Worm (Caenorhabditis elegans) whole organism, L1 larva: ENCODE results near the gene M7.8.

Source experiments
- C04F5.9 ChIP-seq: sonication (generic microtip); optimal IDR thresholded peaks from 2 replicates; lab custom pipeline; 2016; ENCODE audit warnings: missing genetic modification characterization, missing compliant biosample characterization
- C34B4.2 ChIP-seq: sonication (generic microtip); optimal IDR thresholded peaks from 2 replicates; lab custom pipeline; 2017; ENCODE audit warnings: mild to moderate bottlenecking, missing genetic modification characterization, missing compliant biosample characterization
- Y116A8C.19 ChIP-seq: sonication (generic microtip); optimal IDR thresholded peaks from 2 replicates; lab custom pipeline; 2016; ENCODE audit warnings: missing compliant biosample characterization, missing genetic modification characterization, borderline replicate concordance
- aha-1 ChIP-seq: fragments of 150-350 bp; optimal IDR thresholded peaks from 2 replicates; lab custom pipeline; 2014; ENCODE audit warnings: missing biosample characterization, missing genetic modification characterization
- alr-1 ChIP-seq: fragments of 200-800 bp; sonication (Bioruptor generic); optimal IDR thresholded peaks from 2 replicates; lab custom pipeline; 2018; ENCODE audit warnings: borderline replicate concordance, mild to moderate bottlenecking, missing genetic modification characterization, missing compliant biosample characterization
- ama-1 ChIP-seq: fragments of 150-350 bp; optimal IDR thresholded peaks from 2 replicates; lab custom pipeline; 2014
- ceh-82 ChIP-seq, 3 experiments: fragments of 150-350 bp in 1 of 3; sonication (generic microtip) in 2 of 3; optimal IDR thresholded peaks; 2 replicates each; lab custom pipeline; 2014 to 2017; ENCODE audit warnings: missing biosample characterization in 3 of 3, missing genetic modification characterization in 3 of 3
- ceh-88 ChIP-seq: fragments of 200-800 bp; sonication (Bioruptor generic); IDR thresholded peaks from 2 replicates; pipeline ENCODE4 v1.3.6; 2022; ENCODE audit warnings: missing genetic modification characterization, missing compliant biosample characterization
- ceh-90 ChIP-seq: sonication (generic microtip); optimal IDR thresholded peaks from 2 replicates; lab custom pipeline; 2016; ENCODE audit warnings: missing genetic modification characterization, missing compliant biosample characterization
- dsc-1 ChIP-seq: sonication (generic microtip); optimal IDR thresholded peaks from 2 replicates; lab custom pipeline; 2016; ENCODE audit warnings: mild to moderate bottlenecking, missing genetic modification characterization, missing compliant biosample characterization
- efl-1 ChIP-seq, 4 experiments: fragments of 150-350 bp; optimal IDR thresholded peaks in 3 of 4; peaks in 1 of 4; 1 replicate in 1 of 4; 2 replicates in 3 of 4; lab custom pipeline; 2014; ENCODE audit warnings: missing biosample characterization in 2 of 4, missing genetic modification characterization in 2 of 4, missing genetic modification reagents in 2 of 4
- efl-3 ChIP-seq: fragments of 200-800 bp; sonication (Bioruptor generic); optimal IDR thresholded peaks from 2 replicates; lab custom pipeline; 2018; ENCODE audit warnings: mild to moderate bottlenecking, missing genetic modification characterization, missing compliant biosample characterization
- egl-13 ChIP-seq: sonication (generic microtip); optimal IDR thresholded peaks from 2 replicates; lab custom pipeline; 2016; ENCODE audit warnings: missing genotype, missing genetic modification reagents, missing genetic modification characterization, missing compliant biosample characterization
- egl-27 ChIP-seq, 2 experiments: fragments of 150-350 bp in 1 of 2; sonication (generic microtip); optimal IDR thresholded peaks; 3 replicates each; lab custom pipeline; 2017 to 2018; ENCODE audit warnings: missing biosample characterization in 2 of 2, missing genetic modification characterization in 2 of 2, missing genetic modification reagents in 2 of 2
- elt-2 ChIP-seq: sonication (generic microtip); optimal IDR thresholded peaks from 2 replicates; lab custom pipeline; 2016; ENCODE audit warnings: missing genetic modification characterization, mild to moderate bottlenecking, inconsistent platforms, missing compliant biosample characterization, missing genetic modification reagents
- ets-5 ChIP-seq: fragments of 200-800 bp; sonication (Bioruptor generic); IDR thresholded peaks from 2 replicates; pipeline ENCODE4 v1.3.6; 2022; ENCODE audit warnings: missing genetic modification characterization, missing compliant biosample characterization
- fkh-10 ChIP-seq: sonication (generic microtip); optimal IDR thresholded peaks from 2 replicates; lab custom pipeline; 2017; ENCODE audit warnings: missing biosample characterization, missing genetic modification reagents, missing genetic modification characterization
- fkh-4 ChIP-seq: sonication (generic microtip); optimal IDR thresholded peaks from 2 replicates; lab custom pipeline; 2016; ENCODE audit warnings: missing compliant biosample characterization, missing genetic modification characterization, borderline replicate concordance
- fos-1 ChIP-seq: fragments of 150-350 bp; optimal IDR thresholded peaks from 2 replicates; lab custom pipeline; 2014; ENCODE audit warnings: missing biosample characterization, missing genetic modification characterization
- grh-1 ChIP-seq: fragments of 200-800 bp; sonication (Bioruptor generic); IDR thresholded peaks from 2 replicates; pipeline ENCODE4 v1.3.6; 2022; ENCODE audit warnings: missing genetic modification reagents, missing genetic modification characterization, missing compliant biosample characterization
- hlh-17 ChIP-seq: fragments of 200-800 bp; sonication (Bioruptor generic); optimal IDR thresholded peaks from 2 replicates; lab custom pipeline; 2018; ENCODE audit warnings: missing genetic modification characterization, mild to moderate bottlenecking, missing compliant biosample characterization, moderate library complexity, borderline replicate concordance
- hlh-4 ChIP-seq: sonication (generic microtip); optimal IDR thresholded peaks from 2 replicates; lab custom pipeline; 2016; ENCODE audit warnings: mild to moderate bottlenecking, missing genetic modification characterization, missing compliant biosample characterization
- isw-1 ChIP-seq: fragments of 200-800 bp; sonication (Bioruptor generic); IDR thresholded peaks from 2 replicates; pipeline ENCODE4 v1.3.6; 2022; ENCODE audit warnings: missing genetic modification characterization, missing compliant biosample characterization
- lin-13 ChIP-seq: fragments of 150-350 bp; optimal IDR thresholded peaks from 2 replicates; lab custom pipeline; 2014; ENCODE audit warnings: missing biosample characterization, missing genetic modification reagents, missing genetic modification characterization
- lin-14 ChIP-seq: fragments of 200-800 bp; sonication (Bioruptor generic); optimal IDR thresholded peaks from 2 replicates; lab custom pipeline; 2018; ENCODE audit warnings: mild to moderate bottlenecking, missing genetic modification characterization, moderate library complexity, missing compliant biosample characterization
- lin-15B ChIP-seq: fragments of 150-350 bp; sonication (generic microtip); optimal IDR thresholded peaks from 3 replicates; lab custom pipeline; 2014; ENCODE audit warnings: missing biosample characterization, missing genetic modification characterization
- lir-3 ChIP-seq: sonication (generic microtip); optimal IDR thresholded peaks from 2 replicates; lab custom pipeline; 2016; ENCODE audit warnings: mild to moderate bottlenecking, missing genetic modification characterization, moderate library complexity, missing compliant biosample characterization; ENCODE audit not compliant: poor library complexity
- mab-9 ChIP-seq: fragments of 200-800 bp; sonication (Bioruptor generic); IDR thresholded peaks from 2 replicates; pipeline ENCODE4 v1.3.6; 2022; ENCODE audit warnings: missing genetic modification reagents, missing genetic modification characterization, missing compliant biosample characterization
- mdl-1 ChIP-seq, 2 experiments: fragments of 150-350 bp; optimal IDR thresholded peaks; 2 replicates each; lab custom pipeline; 2014 to 2017; ENCODE audit warnings: missing biosample characterization in 2 of 2, missing genetic modification characterization in 2 of 2, inconsistent platforms in 1 of 2
- nhr-19 ChIP-seq: fragments of 200-800 bp; sonication (Bioruptor generic); conservative IDR thresholded peaks from 2 replicates; pipeline ENCODE4 v1.3.6; 2022; ENCODE audit warnings: missing genetic modification characterization, missing compliant biosample characterization
- nhr-237 ChIP-seq: fragments of 150-350 bp; optimal IDR thresholded peaks from 2 replicates; lab custom pipeline; 2014; ENCODE audit warnings: missing biosample characterization, missing genetic modification characterization
- nhr-76 ChIP-seq: sonication (generic microtip); optimal IDR thresholded peaks from 2 replicates; lab custom pipeline; 2017; ENCODE audit warnings: missing biosample characterization, missing genetic modification characterization
- nhr-85 ChIP-seq: sonication (generic microtip); peaks from one replicate; lab custom pipeline; 2016; ENCODE audit warnings: missing genetic modification characterization, inconsistent platforms, missing compliant biosample characterization
- nhr-90 ChIP-seq: sonication (generic microtip); optimal IDR thresholded peaks from 2 replicates; lab custom pipeline; 2016; ENCODE audit warnings: mild to moderate bottlenecking, missing genetic modification characterization, missing compliant biosample characterization; ENCODE audit not compliant: poor library complexity
- pax-3 ChIP-seq: fragments of 200-800 bp; sonication (Bioruptor generic); optimal IDR thresholded peaks from 2 replicates; lab custom pipeline; 2018; ENCODE audit warnings: mild to moderate bottlenecking, missing genetic modification characterization, moderate library complexity, missing compliant biosample characterization
- pqm-1 ChIP-seq: sonication (generic microtip); optimal IDR thresholded peaks from 3 replicates; lab custom pipeline; 2017; ENCODE audit warnings: missing biosample characterization, missing genetic modification characterization
- rnt-1 ChIP-seq: sonication (generic microtip); optimal IDR thresholded peaks from 2 replicates; lab custom pipeline; 2016; ENCODE audit warnings: mild to moderate bottlenecking, missing genetic modification characterization, moderate library complexity, missing compliant biosample characterization
- skn-1 ChIP-seq: fragments of 150-350 bp; optimal IDR thresholded peaks from 2 replicates; lab custom pipeline; 2014; ENCODE audit warnings: missing biosample characterization, missing genetic modification characterization
- snu-23 ChIP-seq: sonication (generic microtip); optimal IDR thresholded peaks from 2 replicates; lab custom pipeline; 2016; ENCODE audit warnings: missing genetic modification characterization, missing compliant biosample characterization
- sptf-1 ChIP-seq: fragments of 150-350 bp; optimal IDR thresholded peaks from 2 replicates; lab custom pipeline; 2014; ENCODE audit warnings: missing biosample characterization, missing genetic modification characterization
- unc-130 ChIP-seq: fragments of 150-350 bp; optimal IDR thresholded peaks from 2 replicates; lab custom pipeline; 2017; ENCODE audit warnings: missing biosample characterization, missing genetic modification characterization, inconsistent platforms
- unc-30 ChIP-seq: sonication (generic microtip); optimal IDR thresholded peaks from 2 replicates; lab custom pipeline; 2017; ENCODE audit warnings: missing biosample characterization, missing genetic modification characterization
- unc-62 ChIP-seq: fragments of 150-350 bp; optimal IDR thresholded peaks from 2 replicates; lab custom pipeline; 2014; ENCODE audit warnings: missing biosample characterization, missing genetic modification reagents, missing genetic modification characterization
- unc-86 ChIP-seq: sonication (generic microtip); optimal IDR thresholded peaks from 2 replicates; lab custom pipeline; 2016; ENCODE audit warnings: missing genetic modification characterization, missing compliant biosample characterization
- unc-98 ChIP-seq: fragments of 200-800 bp; sonication (Bioruptor generic); IDR thresholded peaks from 2 replicates; pipeline ENCODE4 v1.3.6; 2022; ENCODE audit warnings: missing genetic modification characterization, missing compliant biosample characterization
- vab-15 ChIP-seq: sonication (generic microtip); optimal IDR thresholded peaks from 2 replicates; lab custom pipeline; 2017; ENCODE audit warnings: missing genotype, mild to moderate bottlenecking, missing genetic modification characterization, missing compliant biosample characterization
- xbp-1 ChIP-seq: sonication (generic microtip); optimal IDR thresholded peaks from 2 replicates; lab custom pipeline; 2016; ENCODE audit warnings: missing genetic modification characterization, missing compliant biosample characterization
- zip-4 ChIP-seq: fragments of 200-800 bp; sonication (Bioruptor generic); optimal IDR thresholded peaks from 2 replicates; lab custom pipeline; 2018; ENCODE audit warnings: mild to moderate bottlenecking, missing genetic modification characterization, moderate library complexity, missing compliant biosample characterization
- ztf-11 ChIP-seq, 2 experiments: sonication (generic microtip); optimal IDR thresholded peaks; 2 replicates each; lab custom pipeline; 2016 to 2017; ENCODE audit warnings: missing genetic modification characterization in 2 of 2, missing biosample characterization in 1 of 2, missing compliant biosample characterization in 1 of 2
- ztf-4 ChIP-seq: fragments of 150-350 bp; optimal IDR thresholded peaks from 2 replicates; lab custom pipeline; 2014; ENCODE audit warnings: missing biosample characterization, missing genetic modification characterization

The M7.8 gene

ce11 chrIV:11118837-11119491 is 24.1 kb upstream of the M7.8 start, which contains the start of the genes imp-2 and enpl-1:
Gene imp-2, minus strand, starts transcription at chrIV:11118887.
Gene enpl-1, plus strand, starts transcription at chrIV:11119298.
- TF ChIP-seq efl-1 (optimal IDR thresholded peaks at IDR 0.05; lab: Kevin White, UChicago) (peak; percentile 87 to 90), efl-1 (GFP tag; optimal IDR thresholded peaks at IDR 0.05 in 1 of 2; lab: Kevin White, UChicago) (peak; percentile 77 to 98), isw-1 (peak; percentile 94), pax-3 (tag; lab: Kevin White, UChicago) (peak; percentile 84), hlh-4 (no peak), fos-1 (tag; lab: Kevin White, UChicago) (peak; percentile 76), nhr-90 (tag; lab: Kevin White, UChicago) (peak; percentile 88), fkh-10 (GFP tag; lab: Kevin White, UChicago) (peak; percentile 75), hlh-17 (no peak), aha-1 (tag; lab: Kevin White, UChicago) (no peak), unc-98 (GFP tag; lab: Robert Waterston, UW) (peak; percentile 49; the same call in 1 of the 2 replicates), rnt-1 (tag; lab: Kevin White, UChicago) (peak; percentile 91), pqm-1 (tag; lab: Kevin White, UChicago) (no peak), lir-3 (tag; lab: Kevin White, UChicago) (peak; percentile 74), ceh-90 (no peak), efl-3 (GFP tag; lab: Kevin White, UChicago) (no peak), nhr-19 (peak; percentile 93), nhr-237 (tag; lab: Kevin White, UChicago) (peak; percentile 63), nhr-85 (tag; lab: Kevin White, UChicago) (peak; percentile 95), mab-9 (GFP tag; lab: Robert Waterston, UW) (peak; percentile 77; the same call in 1 of the 2 replicates), fkh-4 (tag; lab: Kevin White, UChicago) (peak; percentile 51), grh-1 (peak; percentile 91), C34B4.2 (tag; lab: Kevin White, UChicago) (peak; percentile 42), skn-1 (tag; lab: Kevin White, UChicago) (peak; percentile 77), mdl-1 (tag; optimal IDR thresholded peaks at IDR 0.05; lab: Kevin White, UChicago) (peak; percentile 85 to 98), alr-1 (tag; lab: Kevin White, UChicago) (no peak), ama-1 (lab: Kevin White, UChicago) (peak; percentile 30), nhr-76 (tag; lab: Kevin White, UChicago) (peak; percentile 38), ceh-82 (tag; optimal IDR thresholded peaks at IDR 0.05; lab: Kevin White, UChicago) (peak; percentile 77 to 91 (median 88)), xbp-1 (peak; percentile 100), unc-130 (tag; lab: Kevin White, UChicago) (peak; percentile 59), snu-23 (GFP tag; lab: Kevin White, UChicago) (peak; percentile 95), unc-30 (tag; lab: Kevin White, UChicago) (no peak), egl-13 (tag; lab: Kevin White, UChicago) (peak; percentile 83), unc-86 (tag; lab: Kevin White, UChicago) (peak; percentile 91), Y116A8C.19 (tag; lab: Kevin White, UChicago) (no peak), lin-13 (GFP tag; lab: Kevin White, UChicago) (peak; percentile 92), vab-15 (tag; lab: Kevin White, UChicago) (peak; percentile 55), zip-4 (GFP tag; lab: Kevin White, UChicago) (peak; percentile 60), lin-15B (tag; lab: Kevin White, UChicago) (peak; percentile 79), sptf-1 (no peak), lin-14 (GFP tag; lab: Kevin White, UChicago) (peak; percentile 99), unc-62 (GFP tag; lab: Kevin White, UChicago) (no peak), ets-5 (GFP tag; lab: Robert Waterston, UW) (no peak), egl-27 (tag; optimal IDR thresholded peaks at IDR 0.05; lab: Kevin White, UChicago) (peak; percentile 30 to 31), ztf-4 (tag; lab: Kevin White, UChicago) (peak; percentile 75), ceh-88 (GFP tag; lab: Robert Waterston, UW) (no peak), C04F5.9 (tag; lab: Kevin White, UChicago) (peak; percentile 59), ztf-11 (tag; optimal IDR thresholded peaks at IDR 0.05; lab: Kevin White, UChicago) (peak in 1 of 2 experiments; percentile 78), elt-2 (peak; percentile 72), dsc-1 (peak; percentile 85)
